Fruit fly (Drosophila melanogaster) S2 (cell line): ENCODE results near the gene CG34260.

Experiments used
- CG8478 ChIP-seq: fragments of >200 bp; optimal IDR thresholded peaks from 2 replicates; lab custom pipeline; 2018
- CTCF ChIP-seq, 2 experiments: fragments of >200 bp; optimal IDR thresholded peaks; 2 replicates each; lab custom pipeline; 2018

The CG34260 gene

DNA sequence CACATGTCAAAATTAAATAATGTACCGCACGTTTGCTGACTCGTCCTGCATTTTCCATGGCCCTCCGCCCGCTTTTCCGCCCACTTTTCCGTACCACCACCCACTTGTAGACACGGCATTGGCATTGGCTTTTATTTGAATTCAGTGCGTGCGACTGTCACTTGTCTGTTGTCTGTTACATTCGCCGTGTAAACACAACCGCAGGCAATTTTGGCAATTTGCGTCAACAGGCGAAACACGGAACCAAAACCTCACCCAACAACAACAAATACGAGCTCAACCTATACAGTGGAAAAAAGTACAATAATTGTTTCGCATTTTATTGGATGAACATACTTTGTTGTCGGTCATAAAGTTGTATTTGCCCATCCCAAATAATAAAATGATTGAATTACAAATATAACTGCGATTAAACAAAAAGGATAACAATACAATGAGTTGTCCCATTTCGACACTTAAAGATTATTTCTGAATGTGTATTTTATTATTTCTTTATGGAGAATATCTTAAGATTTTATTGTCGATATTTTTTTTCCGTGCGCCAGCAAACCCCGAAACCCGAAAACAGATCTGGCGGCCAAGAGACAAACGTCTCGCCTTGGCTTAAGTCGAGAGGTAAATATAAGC is 33.5 kb downstream of the CG34260 start:
- TF ChIP-seq CG8478 (lab: Kevin White, UChicago) (no peak), CTCF (optimal IDR thresholded peaks at IDR 0.05; lab: Kevin White, UChicago) (no peak)

DNA sequence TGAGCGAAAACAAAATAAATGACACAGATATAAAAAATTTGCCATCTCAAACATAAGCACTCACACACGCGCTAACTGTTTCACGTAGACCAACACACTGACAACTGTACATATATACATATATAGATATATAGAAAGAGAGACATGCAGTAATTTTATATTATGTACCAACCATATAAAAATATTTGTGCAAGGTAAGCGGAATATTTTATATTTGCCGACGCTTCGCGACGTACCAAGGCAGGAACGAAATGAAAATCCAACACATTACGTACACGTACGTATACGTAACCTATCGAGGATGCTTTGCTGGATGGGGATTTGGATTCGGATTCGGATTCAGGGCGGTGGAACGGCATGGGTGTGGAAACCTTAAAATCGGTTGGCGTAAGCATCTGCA is 34.7 kb downstream of the CG34260 start:
- TF ChIP-seq CG8478 (lab: Kevin White, UChicago) (no peak), CTCF (optimal IDR thresholded peaks at IDR 0.05; lab: Kevin White, UChicago) (no peak)

DNA sequence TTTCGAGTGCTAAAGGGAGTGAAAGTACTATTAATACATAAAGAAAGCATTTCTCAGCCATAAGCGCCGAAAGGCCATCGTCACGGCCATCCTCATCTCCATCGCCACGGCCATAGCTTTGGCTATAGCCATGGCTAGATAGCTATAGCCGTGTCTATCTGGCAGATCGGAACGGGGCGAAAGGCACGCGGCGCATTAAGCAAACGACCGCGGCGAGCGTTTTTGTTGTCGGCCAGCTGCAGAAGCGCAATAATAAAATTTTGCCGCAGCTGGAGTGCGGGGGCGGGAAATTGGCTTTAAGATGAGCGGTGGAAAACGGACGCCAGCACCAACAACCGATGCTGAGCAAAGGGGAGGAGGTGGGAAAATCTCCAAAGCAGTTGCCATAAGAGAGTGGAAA is 36.5 kb downstream of the CG34260 start:
- no peak for TF ChIP-seq CTCF (optimal IDR thresholded peaks at IDR 0.05; lab: Kevin White, UChicago)
- TF ChIP-seq CG8478 (lab: Kevin White, UChicago) = no peak

DNA sequence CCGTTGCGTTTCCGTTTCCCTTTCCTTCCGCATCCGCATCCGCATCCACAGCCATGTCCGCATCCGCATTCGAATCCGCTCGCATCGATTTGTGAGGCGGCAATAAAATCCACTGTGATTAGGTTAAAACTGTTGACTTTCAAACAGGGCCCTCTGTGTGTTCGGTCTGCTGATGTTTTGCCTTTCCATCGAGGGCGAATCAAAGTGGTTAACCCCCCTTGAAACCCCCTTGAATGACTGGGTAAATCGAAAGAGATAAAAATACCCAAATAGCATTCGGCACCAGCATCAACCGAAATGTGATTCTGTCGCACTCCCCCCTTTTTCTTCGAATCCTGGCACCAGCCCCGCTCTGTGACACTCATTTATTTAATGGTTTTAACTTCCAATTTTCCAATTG is 39.1 kb downstream of the CG34260 start:
- no peak for TF ChIP-seq CTCF (optimal IDR thresholded peaks at IDR 0.05; lab: Kevin White, UChicago)
- no peak for TF ChIP-seq CG8478 (lab: Kevin White, UChicago)

DNA sequence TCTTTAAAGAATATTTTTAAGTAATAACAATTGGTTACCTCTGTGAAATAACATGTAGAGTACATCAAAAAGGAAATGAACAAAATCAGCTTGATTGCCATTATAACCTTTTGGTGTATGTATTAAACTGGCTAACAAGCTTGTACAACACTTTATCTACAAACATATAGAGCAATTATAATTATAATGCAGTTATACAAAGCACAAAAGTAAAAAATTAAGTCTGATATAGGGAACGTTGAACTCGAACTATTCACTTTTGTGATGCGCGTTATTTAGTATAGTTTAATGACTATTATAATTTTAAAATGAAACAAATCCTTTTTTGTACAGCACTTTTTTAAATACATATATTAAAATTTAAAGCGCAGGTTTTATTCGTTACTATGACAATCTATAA is 41.7 kb downstream of the CG34260 start, which contains the start of gene CG33912:
TSS of gene CG33912 (minus strand) at position 101 of the 400 bp plus-strand sequence.
- TF ChIP-seq CG8478 (lab: Kevin White, UChicago) (no peak), CTCF (optimal IDR thresholded peaks at IDR 0.05; lab: Kevin White, UChicago) (no peak)

DNA sequence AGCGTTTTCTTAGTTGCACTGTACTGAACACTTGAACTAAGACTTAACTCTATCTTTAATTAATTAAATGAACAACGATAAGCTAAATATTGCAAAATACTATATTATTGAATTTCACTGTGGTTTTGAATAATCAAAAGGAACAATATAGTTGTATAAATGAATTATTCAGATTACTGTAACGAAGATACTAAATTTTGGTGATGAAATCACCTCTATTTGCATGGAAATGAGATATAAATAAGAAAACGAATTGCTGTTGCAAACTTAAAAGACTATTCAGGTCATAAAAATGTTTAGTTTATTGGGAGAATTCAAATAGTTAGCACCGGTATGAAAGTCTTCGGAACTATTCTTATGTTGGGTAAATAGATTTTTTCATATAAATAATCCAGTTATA is 44.7 kb downstream of the CG34260 start, which contains the start of gene CG43251:
TSS of gene CG43251 (plus strand) at position 301 of the 400 bp plus-strand sequence.
- TF ChIP-seq CG8478 (lab: Kevin White, UChicago) (no peak), CTCF (optimal IDR thresholded peaks at IDR 0.05; lab: Kevin White, UChicago) (no peak)

DNA sequence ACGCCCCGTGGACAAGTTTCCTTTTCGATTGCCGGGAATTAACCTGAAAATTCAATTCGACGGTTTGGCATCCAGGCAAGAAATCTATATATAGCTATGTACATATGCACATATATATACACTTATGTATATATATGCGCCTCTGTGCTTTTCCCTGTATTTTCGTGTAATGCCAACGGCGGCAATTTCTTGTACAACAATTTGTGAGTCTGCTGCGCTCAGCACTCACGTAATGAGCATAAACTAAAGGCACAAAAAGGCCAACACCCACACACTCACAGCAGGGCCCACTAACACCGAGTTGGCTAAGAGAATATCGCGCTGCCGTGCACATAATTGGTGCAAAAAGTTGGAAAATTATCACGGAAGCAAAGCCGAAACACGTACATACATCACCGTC is 47.6 kb downstream of the CG34260 start:
- TF ChIP-seq CG8478 (lab: Kevin White, UChicago) = no peak
- no peak for TF ChIP-seq CTCF (optimal IDR thresholded peaks at IDR 0.05; lab: Kevin White, UChicago)
